Worm (Caenorhabditis elegans) whole organism, early embryonic: Measurements from ENCODE around the gene Y11D7A.3.

Experiments
- ama-1 ChIP-seq: fragments of 150-350 bp; optimal IDR thresholded peaks from 2 replicates; lab custom pipeline; 2014
- flt-1 ChIP-seq: fragments of 200-800 bp; sonication (Bioruptor generic); IDR thresholded peaks from 2 replicates; pipeline ENCODE4 v1.3.6; 2022; ENCODE audit warnings: missing genetic modification characterization, missing compliant biosample characterization
- scrt-1 ChIP-seq: fragments of 200-800 bp; sonication (Bioruptor generic); IDR thresholded peaks from 2 replicates; pipeline ENCODE4 v1.3.6; 2022; ENCODE audit warnings: missing genetic modification characterization, missing compliant biosample characterization
- tra-4 ChIP-seq: sonication (generic microtip); optimal IDR thresholded peaks from 2 replicates; lab custom pipeline; 2017; ENCODE audit warnings: missing genetic modification characterization, missing compliant biosample characterization

ce11 chrIV:9210841-9211240 lies 22.1 kb upstream of the Y11D7A.3 start:
- TF ChIP-seq flt-1 (GFP tag; lab: Robert Waterston, UW) (no peak), scrt-1 (no peak), tra-4 (tag; lab: Kevin White, UChicago) (no peak), ama-1 (no peak)
